Fruit fly (Drosophila melanogaster) whole organism, embryonic: ENCODE measurements around the gene Wwox.

ENCODE experiments used
- Abd-B ChIP-seq: fragments of 200-800 bp; sonication (Bioruptor generic); optimal IDR thresholded peaks from 2 replicates; lab custom pipeline; 2018; ENCODE audit warnings: missing biosample characterization, mild to moderate bottlenecking, missing genetic modification characterization, moderate library complexity
- Aef1 ChIP-seq: fragments of 200-800 bp; sonication (Bioruptor generic); IDR thresholded peaks from 3 replicates; pipeline ENCODE4 v1.3.6; 2022; ENCODE audit warnings: missing biosample characterization, missing genetic modification characterization
- Antp ChIP-seq: fragments of 200-800 bp; sonication (Bioruptor generic); optimal IDR thresholded peaks from 3 replicates; lab custom pipeline; 2016; ENCODE audit warnings: missing biosample characterization, missing genetic modification characterization
- Blimp-1 ChIP-seq: fragments of 200-800 bp; sonication (Bioruptor generic); optimal IDR thresholded peaks from 3 replicates; lab custom pipeline; 2018; ENCODE audit warnings: missing biosample characterization, missing genetic modification characterization, mild to moderate bottlenecking, moderate library complexity, missing genetic modification reagents
- CG10267 ChIP-seq: fragments of 200-800 bp; sonication (Bioruptor generic); optimal IDR thresholded peaks from 2 replicates; lab custom pipeline; 2018; ENCODE audit warnings: missing biosample characterization, mild to moderate bottlenecking, missing genetic modification characterization, moderate library complexity
- CG10543 ChIP-seq: fragments of 200-800 bp; sonication (Bioruptor generic); optimal IDR thresholded peaks from 3 replicates; lab custom pipeline; 2017; ENCODE audit warnings: missing biosample characterization, mild to moderate bottlenecking, missing genetic modification characterization, moderate library complexity
- CG12071 ChIP-seq: fragments of 200-800 bp; sonication (Bioruptor generic); optimal IDR thresholded peaks from 3 replicates; lab custom pipeline; 2018; ENCODE audit warnings: missing biosample characterization, mild to moderate bottlenecking, missing genetic modification characterization
- CG12299 ChIP-seq: fragments of 200-800 bp; sonication (Bioruptor generic); optimal IDR thresholded peaks from 2 replicates; lab custom pipeline; 2018; ENCODE audit warnings: missing biosample characterization, mild to moderate bottlenecking, missing genetic modification characterization
- CG13894 ChIP-seq: fragments of 200-800 bp; sonication (Bioruptor generic); optimal IDR thresholded peaks from 3 replicates; lab custom pipeline; 2018; ENCODE audit warnings: missing biosample characterization, mild to moderate bottlenecking, missing genetic modification characterization, moderate library complexity
- CG15514 ChIP-seq: fragments of 200-800 bp; sonication (Bioruptor generic); optimal IDR thresholded peaks from 3 replicates; lab custom pipeline; 2017; ENCODE audit warnings: missing biosample characterization, missing genetic modification characterization, mild to moderate bottlenecking, moderate library complexity, missing genetic modification reagents
- CG16779 ChIP-seq: fragments of 200-800 bp; sonication (Bioruptor generic); IDR thresholded peaks from 2 replicates; pipeline ENCODE4 v1.3.6; 2022; ENCODE audit warnings: missing biosample characterization, missing genetic modification characterization
- CG16813 ChIP-seq: fragments of 200-800 bp; sonication (Bioruptor generic); IDR thresholded peaks from 3 replicates; pipeline ENCODE4 v1.3.6; 2022; ENCODE audit warnings: missing biosample characterization, missing genetic modification characterization; ENCODE audit not compliant: partially characterized antibody
- CG17186 ChIP-seq: fragments of 200-800 bp; sonication (Bioruptor generic); optimal IDR thresholded peaks from 3 replicates; lab custom pipeline; 2017; ENCODE audit warnings: missing biosample characterization, missing genetic modification reagents, missing genetic modification characterization
- CG2116 ChIP-seq: fragments of 200-800 bp; sonication (Bioruptor generic); optimal IDR thresholded peaks from 3 replicates; lab custom pipeline; 2018; ENCODE audit warnings: missing biosample characterization, mild to moderate bottlenecking, missing genetic modification characterization
- CG3163 ChIP-seq: fragments of 200-800 bp; sonication (Bioruptor generic); optimal IDR thresholded peaks from 3 replicates; lab custom pipeline; 2016; ENCODE audit warnings: missing biosample characterization, missing genetic modification characterization
- CG4360 ChIP-seq: fragments of 200-800 bp; sonication (Bioruptor generic); IDR thresholded peaks from 2 replicates; pipeline ENCODE4 v1.3.6; 2022; ENCODE audit warnings: missing biosample characterization, missing genetic modification characterization
- CG5245 ChIP-seq: fragments of 200-800 bp; sonication (Bioruptor generic); optimal IDR thresholded peaks from 3 replicates; lab custom pipeline; 2016; ENCODE audit warnings: missing biosample characterization, missing genetic modification characterization
- CG6791 ChIP-seq: fragments of 200-800 bp; sonication (Bioruptor generic); IDR thresholded peaks from 3 replicates; pipeline ENCODE4 v1.3.6; 2022; ENCODE audit warnings: missing biosample characterization, missing genetic modification characterization; ENCODE audit not compliant: partially characterized antibody
- CG8089 ChIP-seq: fragments of 200-800 bp; sonication (Bioruptor generic); optimal IDR thresholded peaks from 3 replicates; lab custom pipeline; 2016; ENCODE audit warnings: missing biosample characterization, missing genetic modification characterization
- D ChIP-seq, 2 experiments: fragments of 200-800 bp in 1 of 2; fragments of >200 bp in 1 of 2; sonication (Bioruptor generic) in 1 of 2; optimal IDR thresholded peaks; 2 replicates in 1 of 2; 3 replicates in 1 of 2; lab custom pipeline; 2017; ENCODE audit warnings: mild to moderate bottlenecking in 1 of 2, missing biosample characterization in 1 of 2, missing genetic modification characterization in 1 of 2, missing genetic modification reagents in 1 of 2
- E2f2 ChIP-seq: fragments of 200-800 bp; sonication (Bioruptor generic); IDR thresholded peaks from 2 replicates; pipeline ENCODE4 v1.3.6; 2022; ENCODE audit warnings: missing biosample characterization, missing genetic modification characterization
- Hand ChIP-seq: fragments of 200-800 bp; sonication (Bioruptor generic); optimal IDR thresholded peaks from 2 replicates; lab custom pipeline; 2017; ENCODE audit warnings: mild to moderate bottlenecking, missing biosample characterization, missing genetic modification reagents, missing genetic modification characterization
- HmgZ ChIP-seq: fragments of 200-800 bp; sonication (Bioruptor generic); optimal IDR thresholded peaks from 2 replicates; lab custom pipeline; 2018; ENCODE audit warnings: missing biosample characterization, mild to moderate bottlenecking, missing genetic modification characterization
- Myb ChIP-seq: fragments of 200-800 bp; sonication (Bioruptor generic); optimal IDR thresholded peaks from 2 replicates; lab custom pipeline; 2016; ENCODE audit warnings: missing biosample characterization, missing genetic modification characterization
- Ravus ChIP-seq: fragments of 200-800 bp; sonication (Bioruptor generic); IDR thresholded peaks from 2 replicates; pipeline ENCODE4 v1.3.6; 2022; ENCODE audit warnings: missing biosample characterization, missing genetic modification characterization
- Rfx ChIP-seq: fragments of 200-800 bp; sonication (Bioruptor generic); IDR thresholded peaks from 2 replicates; pipeline ENCODE4 v1.3.6; 2022; ENCODE audit warnings: missing biosample characterization, missing genetic modification characterization
- Tbp ChIP-seq: fragments of >200 bp; optimal IDR thresholded peaks from 2 replicates; lab custom pipeline; 2018; ENCODE audit warnings: missing biosample characterization, missing genetic modification characterization
- Trl ChIP-seq, 3 experiments: fragments of >200 bp in 2 of 3; fragments of 200-800 bp in 1 of 3; sonication (Bioruptor generic) in 1 of 3; optimal IDR thresholded peaks; 2 replicates in 1 of 3; 3 replicates in 2 of 3; lab custom pipeline; 2016 to 2017; ENCODE audit warnings: missing biosample characterization in 1 of 3, missing genetic modification characterization in 1 of 3
- abd-A ChIP-seq: fragments of 200-800 bp; sonication (Bioruptor generic); optimal IDR thresholded peaks from 3 replicates; lab custom pipeline; 2019; ENCODE audit warnings: missing biosample characterization, mild to moderate bottlenecking, missing genetic modification characterization, moderate library complexity
- ci ChIP-seq: fragments of 200-800 bp; sonication (Bioruptor generic); IDR thresholded peaks from 3 replicates; pipeline ENCODE4 v1.3.6; 2022; ENCODE audit warnings: missing biosample characterization, missing genetic modification characterization
- cwo ChIP-seq: fragments of 200-800 bp; sonication (Bioruptor generic); optimal IDR thresholded peaks from 3 replicates; lab custom pipeline; 2017; ENCODE audit warnings: missing biosample characterization, missing genetic modification characterization, mild to moderate bottlenecking, moderate library complexity, missing genetic modification reagents
- da ChIP-seq: fragments of 200-800 bp; sonication (Bioruptor generic); optimal IDR thresholded peaks from 2 replicates; lab custom pipeline; 2016; ENCODE audit warnings: missing biosample characterization, missing genetic modification characterization
- eve ChIP-seq, 2 experiments: fragments of >200 bp; optimal IDR thresholded peaks; 2 replicates each; lab custom pipeline; 2017; ENCODE audit warnings: missing biosample characterization in 2 of 2, missing genetic modification characterization in 2 of 2
- ewg ChIP-seq: fragments of 200-800 bp; sonication (Bioruptor generic); optimal IDR thresholded peaks from 3 replicates; lab custom pipeline; 2017; ENCODE audit warnings: mild to moderate bottlenecking, missing biosample characterization, missing genetic modification reagents, missing genetic modification characterization
- gce ChIP-seq: fragments of 200-800 bp; sonication (Bioruptor generic); IDR thresholded peaks from 3 replicates; pipeline ENCODE4 v1.3.6; 2022; ENCODE audit warnings: missing biosample characterization, missing genetic modification characterization
- grau ChIP-seq: fragments of 200-800 bp; optimal IDR thresholded peaks from 3 replicates; lab custom pipeline; 2019; ENCODE audit warnings: missing biosample characterization, mild to moderate bottlenecking, missing genetic modification characterization, moderate library complexity
- her ChIP-seq: fragments of 200-800 bp; sonication (Bioruptor generic); optimal IDR thresholded peaks from 2 replicates; lab custom pipeline; 2016; ENCODE audit warnings: missing biosample characterization, missing genetic modification characterization
- hkb ChIP-seq, 2 experiments: fragments of 200-800 bp in 1 of 2; fragments of >200 bp in 1 of 2; sonication (Bioruptor generic) in 1 of 2; IDR thresholded peaks in 1 of 2; optimal IDR thresholded peaks in 1 of 2; 2 replicates each; pipeline versions ENCODE4 v1.3.6 to Lab custom; 2017 to 2022; ENCODE audit warnings: missing biosample characterization in 1 of 2, missing genetic modification characterization in 1 of 2
- knrl ChIP-seq: fragments of 200-800 bp; sonication (Bioruptor generic); IDR thresholded peaks from 3 replicates; pipeline ENCODE4 v1.3.6; 2022; ENCODE audit warnings: missing biosample characterization, missing genetic modification characterization; ENCODE audit not compliant: partially characterized antibody
- luna ChIP-seq: fragments of 200-800 bp; sonication (Bioruptor generic); optimal IDR thresholded peaks from 2 replicates; lab custom pipeline; 2016; ENCODE audit warnings: missing biosample characterization, missing genetic modification characterization
- row ChIP-seq: fragments of 200-800 bp; sonication (Bioruptor generic); IDR thresholded peaks from 3 replicates; pipeline ENCODE4 v1.3.6; 2022; ENCODE audit warnings: missing biosample characterization, missing genetic modification characterization
- sd ChIP-seq: fragments of 200-800 bp; sonication (Bioruptor generic); optimal IDR thresholded peaks from 3 replicates; lab custom pipeline; 2018; ENCODE audit warnings: missing biosample characterization, mild to moderate bottlenecking, missing genetic modification characterization, moderate library complexity
- seq ChIP-seq: fragments of 200-800 bp; sonication (Bioruptor generic); IDR thresholded peaks from 2 replicates; pipeline ENCODE4 v1.3.6; 2022; ENCODE audit warnings: missing biosample characterization, missing genetic modification characterization
- sug ChIP-seq: fragments of 200-800 bp; optimal IDR thresholded peaks from 2 replicates; lab custom pipeline; 2019; ENCODE audit warnings: missing biosample characterization, mild to moderate bottlenecking, missing genetic modification characterization, moderate library complexity
- tap ChIP-seq: fragments of 200-800 bp; optimal IDR thresholded peaks from 3 replicates; lab custom pipeline; 2019; ENCODE audit warnings: missing biosample characterization, mild to moderate bottlenecking, missing genetic modification characterization, moderate library complexity
- trem ChIP-seq: fragments of 200-800 bp; optimal IDR thresholded peaks from 3 replicates; lab custom pipeline; 2019; ENCODE audit warnings: missing biosample characterization, mild to moderate bottlenecking, missing genetic modification characterization, moderate library complexity

Wwox gene

DNA sequence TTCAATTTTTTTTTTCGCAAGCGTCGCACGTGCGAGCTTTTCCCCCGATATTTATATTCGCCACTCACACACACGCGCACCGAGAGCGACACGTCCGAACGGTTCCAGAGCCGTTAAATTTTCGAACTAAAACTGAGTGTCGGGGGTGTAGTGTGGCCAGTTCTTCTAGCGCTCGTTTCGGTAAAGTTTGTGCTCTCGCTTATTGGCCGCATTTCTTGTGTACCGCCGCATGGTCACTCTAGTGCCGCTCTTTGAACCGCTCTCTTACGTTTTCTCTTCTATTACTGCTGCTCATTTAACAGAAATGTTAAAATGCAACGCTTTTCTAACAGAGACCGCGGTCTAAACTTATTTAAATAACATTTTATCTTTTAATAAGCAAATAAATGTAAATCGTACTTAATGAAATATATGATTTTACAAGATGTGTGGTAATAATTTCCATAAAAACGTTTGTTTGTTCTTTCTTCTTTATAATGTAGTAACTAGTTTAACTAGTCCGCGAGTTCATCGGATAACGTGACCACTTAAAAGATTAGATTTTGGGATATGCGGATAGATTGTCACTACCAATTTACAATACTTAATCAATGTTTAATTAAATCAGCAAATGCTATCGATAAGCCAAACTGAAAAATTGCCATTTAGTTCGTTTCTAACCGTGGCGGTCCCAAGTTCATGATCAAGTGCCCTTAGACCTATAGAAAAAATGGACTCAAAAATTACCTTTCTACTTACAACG lies 19.9 kb downstream of the Wwox start, which contains the start of gene Snoo (continued):
- no peak for TF ChIP-seq tap
- TF ChIP-seq Trl (optimal IDR thresholded peaks at IDR 0.05; lab: Kevin White, UChicago): peak; percentile 90 to 94
- peak; percentile 71 for TF ChIP-seq Trl (GFP tag; optimal IDR thresholded peaks at IDR 0.05; lab: Kevin White, UChicago)
- no peak for TF ChIP-seq luna (GFP tag; lab: Kevin White, UChicago)
- peak; percentile 72 for TF ChIP-seq CG15514 (GFP tag; lab: Kevin White, UChicago)
- TF ChIP-seq row (GFP tag; lab: Robert Waterston, UW): peak; percentile 7; the same call in 1 of the 3 replicates
- peak; percentile 13 for TF ChIP-seq CG13894 (tag; lab: Kevin White, UChicago)
- no peak for TF ChIP-seq hkb (optimal IDR thresholded peaks at IDR 0.05; lab: Kevin White, UChicago)
- TF ChIP-seq hkb (GFP tag; IDR thresholded peaks at IDR 0.05; lab: Robert Waterston, UW): 0 out of 2 replicates have a peak, but pooled peaks have one; percentile 20
- peak; percentile 72; the same call in 2 of the 3 replicates for TF ChIP-seq ci (GFP tag; lab: Robert Waterston, UW)
- peak; percentile 15 for TF ChIP-seq sd
- peak; percentile 48 for TF ChIP-seq CG4360
- TF ChIP-seq seq (GFP tag; lab: Robert Waterston, UW): no peak
- peak; percentile 46 for TF ChIP-seq ewg (GFP tag; lab: Kevin White, UChicago)
- peak; percentile 3 for TF ChIP-seq Blimp-1
- peak; percentile 59; the same call in 1 of the 3 replicates for TF ChIP-seq CG6791 (GFP tag; lab: Robert Waterston, UW)
- TF ChIP-seq CG10267 (tag; lab: Kevin White, UChicago): peak; percentile 12
- peak; percentile 31; the same call in 1 of the 2 replicates for TF ChIP-seq E2f2 (GFP tag; lab: Robert Waterston, UW)
- TF ChIP-seq sug: no peak
- TF ChIP-seq CG8089 (GFP tag; lab: Kevin White, UChicago): no peak
- peak; percentile 4 for TF ChIP-seq Hand
- peak; percentile 47 for TF ChIP-seq HmgZ (tag; lab: Kevin White, UChicago)
- TF ChIP-seq Rfx (GFP tag; lab: Robert Waterston, UW): peak; percentile 38; the same call in 1 of the 2 replicates
- TF ChIP-seq gce: peak; percentile 12; the same call in 1 of the 3 replicates
- TF ChIP-seq knrl: 0 out of 3 replicates have a peak, but pooled peaks have one; percentile 7
- peak; percentile 53 for TF ChIP-seq CG10543 (GFP tag; lab: Kevin White, UChicago)
- TF ChIP-seq CG5245: no peak
- peak; percentile 94 for TF ChIP-seq Myb (GFP tag; lab: Kevin White, UChicago)
- no peak for TF ChIP-seq Aef1
- TF ChIP-seq Ravus (GFP tag; lab: Robert Waterston, UW): no peak
- TF ChIP-seq CG17186 (GFP tag; lab: Kevin White, UChicago): peak; percentile 3
- peak; percentile 43 for TF ChIP-seq trem (tag; lab: Kevin White, UChicago)
- TF ChIP-seq CG2116 (GFP tag; lab: Kevin White, UChicago): peak; percentile 35
- TF ChIP-seq CG3163 (GFP tag; lab: Kevin White, UChicago): peak; percentile 100
- peak in 1 of 2 experiments; percentile 43 for TF ChIP-seq eve (GFP tag; optimal IDR thresholded peaks at IDR 0.05; lab: Kevin White, UChicago)
- peak; percentile 87 for TF ChIP-seq cwo (GFP tag; lab: Kevin White, UChicago)
- TF ChIP-seq D (optimal IDR thresholded peaks at IDR 0.05; lab: Kevin White, UChicago): no peak
- no peak for TF ChIP-seq D (GFP tag; optimal IDR thresholded peaks at IDR 0.05; lab: Kevin White, UChicago)
- peak; percentile 4 for TF ChIP-seq CG12299 (tag; lab: Kevin White, UChicago)
- 0 out of 3 replicates have a peak, but pooled peaks have one; percentile 15 for TF ChIP-seq CG16813 (GFP tag; lab: Robert Waterston, UW)
- peak; percentile 18 for TF ChIP-seq her (GFP tag; lab: Kevin White, UChicago)
- no peak for TF ChIP-seq da
- no peak for TF ChIP-seq Antp (GFP tag; lab: Kevin White, UChicago)
- no peak for TF ChIP-seq Tbp (GFP tag; lab: Kevin White, UChicago)
- no peak for TF ChIP-seq CG12071 (GFP tag; lab: Kevin White, UChicago)
- no peak for TF ChIP-seq Abd-B
- peak; percentile 7; the same call in 1 of the 2 replicates for TF ChIP-seq CG16779 (GFP tag; lab: Robert Waterston, UW)
- peak; percentile 28 for TF ChIP-seq abd-A
- peak; percentile 18 for TF ChIP-seq grau (tag; lab: Kevin White, UChicago)
